Worm (Caenorhabditis elegans) whole organism, L4/young adult: ENCODE data around the gene qars-1.

ENCODE experiments used
- W03F9.2 ChIP-seq: fragments of 150-350 bp; optimal IDR thresholded peaks from 2 replicates; lab custom pipeline; 2014; ENCODE audit warnings: missing biosample characterization, missing genetic modification characterization
- him-1 ChIP-seq: sonication (generic microtip); optimal IDR thresholded peaks from 2 replicates; lab custom pipeline; 2016; ENCODE audit warnings: missing genotype, missing genetic modification reagents, missing genetic modification characterization, missing compliant biosample characterization

DNA sequence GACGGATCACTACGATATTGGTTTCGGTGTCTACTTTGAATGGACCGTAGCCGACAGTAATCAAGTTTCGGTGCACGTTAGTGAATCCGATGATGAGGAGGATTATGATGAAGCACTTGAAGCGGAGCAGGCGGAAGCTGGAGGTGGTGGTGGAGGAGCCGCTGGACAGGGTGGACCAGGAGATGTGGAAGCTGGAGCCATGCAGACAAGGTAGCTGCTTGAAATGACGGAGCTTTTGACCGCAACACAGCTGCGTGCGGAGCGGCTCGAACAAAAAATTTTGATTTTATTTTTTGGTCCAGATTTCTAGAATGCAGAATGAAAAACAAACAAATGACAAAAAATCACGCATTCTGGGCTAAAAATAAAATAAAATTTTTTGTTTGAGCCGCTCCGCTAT is 11.4 kb upstream of the qars-1 start:
- TF ChIP-seq him-1 (no peak), W03F9.2 (tag; lab: Kevin White, UChicago) (no peak)
